Fruit fly (Drosophila melanogaster) whole organism, adult: ENCODE data around the gene CG5180.

Experiments used
- CG11617 ChIP-seq: fragments of 200-800 bp; sonication (Bioruptor generic); optimal IDR thresholded peaks from 2 replicates; lab custom pipeline; 2017; ENCODE audit warnings: mild to moderate bottlenecking, missing biosample characterization, missing genetic modification reagents, missing genetic modification characterization
- CG12768 ChIP-seq: fragments of 200-800 bp; sonication (Bioruptor generic); optimal IDR thresholded peaks from 2 replicates; lab custom pipeline; 2017; ENCODE audit warnings: missing biosample characterization, missing genetic modification characterization, mild to moderate bottlenecking, moderate library complexity, missing genetic modification reagents
- CG1620 ChIP-seq: fragments of 200-800 bp; sonication (Bioruptor generic); optimal IDR thresholded peaks from 2 replicates; lab custom pipeline; 2016; ENCODE audit warnings: missing biosample characterization, missing genetic modification characterization
- CG5204 ChIP-seq: fragments of 200-800 bp; sonication (Bioruptor generic); optimal IDR thresholded peaks from 2 replicates; lab custom pipeline; 2016; ENCODE audit warnings: missing biosample characterization, missing genetic modification characterization
- CG7045 ChIP-seq: fragments of 200-800 bp; sonication (Bioruptor generic); optimal IDR thresholded peaks from 2 replicates; lab custom pipeline; 2017; ENCODE audit warnings: missing biosample characterization, mild to moderate bottlenecking, missing genetic modification characterization
- CG7101 ChIP-seq: fragments of 200-800 bp; sonication (Bioruptor generic); optimal IDR thresholded peaks from 2 replicates; lab custom pipeline; 2018; ENCODE audit warnings: missing biosample characterization, mild to moderate bottlenecking, missing genetic modification characterization, moderate library complexity
- Crg-1 ChIP-seq: fragments of 200-800 bp; sonication (Bioruptor generic); optimal IDR thresholded peaks from 2 replicates; lab custom pipeline; 2016; ENCODE audit warnings: missing biosample characterization, missing genetic modification characterization
- Hr96 ChIP-seq: fragments of 200-800 bp; sonication (Bioruptor generic); optimal IDR thresholded peaks from 2 replicates; lab custom pipeline; 2016; ENCODE audit warnings: missing biosample characterization, missing genetic modification characterization
- cnc ChIP-seq, 2 experiments: fragments of >200 bp; optimal IDR thresholded peaks; 2 replicates each; lab custom pipeline; 2017
- ovo ChIP-seq: fragments of 200-800 bp; sonication (Bioruptor generic); optimal IDR thresholded peaks from 2 replicates; lab custom pipeline; 2016; ENCODE audit warnings: missing biosample characterization, missing genetic modification characterization
- pad ChIP-seq: fragments of 200-800 bp; sonication (Bioruptor generic); optimal IDR thresholded peaks from 3 replicates; lab custom pipeline; 2017; ENCODE audit warnings: missing biosample characterization, missing genetic modification characterization, mild to moderate bottlenecking, moderate library complexity, missing genetic modification reagents

DNA sequence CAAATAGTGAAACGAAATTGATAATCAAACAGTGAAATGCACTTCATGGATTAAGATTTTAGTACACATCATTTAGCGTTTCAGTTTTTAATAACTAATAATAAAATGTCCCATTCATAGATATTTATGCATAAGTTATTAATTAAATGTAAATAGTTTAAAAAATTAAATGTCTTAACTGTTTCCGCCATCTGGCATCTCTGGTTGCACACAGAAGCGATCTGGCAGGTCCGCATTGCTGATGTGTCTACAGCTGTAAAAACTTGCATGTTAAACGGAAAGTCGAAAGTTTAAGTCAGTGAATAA lies 30.7 kb downstream of the CG5180 start, which contains the start of gene Srp72:
- TF ChIP-seq CG11617 (GFP tag; lab: Kevin White, UChicago) (peak; percentile 51), ovo (GFP tag; lab: Kevin White, UChicago) (no peak), CG5204 (GFP tag; lab: Kevin White, UChicago) (no peak), CG7101 (tag; lab: Kevin White, UChicago) (peak; percentile 36), cnc (optimal IDR thresholded peaks at IDR 0.05; lab: Kevin White, UChicago) (no peak), pad (peak; percentile 21), Crg-1 (GFP tag; lab: Kevin White, UChicago) (peak; percentile 19), Hr96 (GFP tag; lab: Kevin White, UChicago) (no peak), CG1620 (peak; percentile 35), CG7045 (peak; percentile 42), CG12768 (peak; percentile 22)
